Worm (Caenorhabditis elegans) whole organism, late embryonic: ENCODE measurements around the gene ulp-2.
"Not testable (repeated sequence)": the region's sequence is repeated elsewhere in the genome, so short reads cannot be mapped to it uniquely, and the experiment has no call there.

ENCODE experiments used
- F13H6.1 ChIP-seq: sonication (generic microtip); optimal IDR thresholded peaks from 2 replicates; lab custom pipeline; 2016; ENCODE audit warnings: missing genetic modification characterization, missing compliant biosample characterization
- pha-4 ChIP-seq: fragments of 150-350 bp; optimal IDR thresholded peaks from 2 replicates; lab custom pipeline; 2018; ENCODE audit warnings: missing biosample characterization, missing genetic modification reagents, missing genetic modification characterization

DNA sequence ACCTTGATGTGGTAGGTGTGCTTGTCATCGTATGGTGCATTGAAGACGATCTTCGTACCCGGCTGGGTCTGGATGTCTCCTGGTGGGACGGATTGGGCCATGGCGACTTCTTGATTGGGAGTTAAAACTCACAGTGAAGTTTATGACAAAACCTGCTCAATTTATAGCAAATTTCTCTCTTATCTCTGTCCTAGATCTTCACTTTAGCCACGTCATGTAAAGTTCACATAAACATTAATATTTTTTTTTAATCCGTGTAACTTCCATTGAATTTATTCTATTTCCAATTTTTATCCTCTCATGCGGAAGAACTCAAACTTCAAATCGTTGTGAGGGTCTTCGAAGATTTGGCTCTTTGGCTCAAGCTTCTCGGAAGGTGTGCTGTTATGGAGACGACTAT, 43.2 kb downstream of the ulp-2 start, which contains the start of gene msp-31:
- TF ChIP-seq F13H6.1, pha-4 (tag; lab: Kevin White, UChicago): not testable (repeated sequence)
